Worm (Caenorhabditis elegans): Measurements from ENCODE around the gene C16A3.5.

Gene C16A3.5

ce11 chrIII:6345968-6346498 lies 34.5 kb upstream of the C16A3.5 start, which contains the start of the genes trmt-10C.2 and C56G2.22:
Gene trmt-10C.2 (plus strand): TSS chrIII:6346281.
Gene C56G2.22 (plus strand): TSS chrIII:6346448.
- peak; percentile 32 for TF ChIP-seq elt-2 (tag; optimal IDR thresholded peaks at IDR 0.05)
- TF ChIP-seq pha-4 (tag; optimal IDR thresholded peaks at IDR 0.05) = peak; percentile 74
- TF ChIP-seq jun-1 (tag; optimal IDR thresholded peaks at IDR 0.05) = no peak

DNA sequence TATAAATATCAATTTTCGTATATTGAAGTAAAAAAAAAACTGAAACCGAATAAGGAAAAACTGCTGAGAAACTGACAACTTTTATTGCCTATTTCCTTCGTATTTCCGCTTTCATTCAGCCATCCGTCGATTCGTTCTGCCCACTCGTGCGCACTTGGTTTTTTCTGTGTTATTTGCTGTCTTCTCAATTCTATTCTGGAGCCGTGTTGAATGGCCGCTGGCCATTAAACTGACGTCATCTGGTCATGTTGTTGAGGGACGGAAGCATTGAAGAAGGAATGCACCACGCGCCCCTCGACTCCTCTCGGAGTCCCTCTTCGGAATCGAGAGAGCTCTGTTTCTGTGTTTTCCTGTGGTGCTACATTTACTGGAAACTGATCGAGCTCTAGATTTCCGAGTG lies 32.0 kb upstream of the C16A3.5 start:
- TF ChIP-seq nfya-1 (tag; optimal IDR thresholded peaks at IDR 0.05; ENCODE audit: insufficient read depth) (peak; percentile 75), snpc-4 (tag; optimal IDR thresholded peaks at IDR 0.05) (no peak), lin-39 (tag; optimal IDR thresholded peaks at IDR 0.05) (peak; percentile 67), hmg-11 (tag; optimal IDR thresholded peaks at IDR 0.05) (peak; percentile 18), mdl-1 (tag; optimal IDR thresholded peaks at IDR 0.05) (no peak), lin-15B (tag; optimal IDR thresholded peaks at IDR 0.05) (no peak), ceh-16 (tag; optimal IDR thresholded peaks at IDR 0.05) (no peak), fkh-2 (tag; optimal IDR thresholded peaks at IDR 0.05) (no peak), tbx-2 (tag; optimal IDR thresholded peaks at IDR 0.05) (peak; percentile 49), ZK546.5 (tag; optimal IDR thresholded peaks at IDR 0.05) (no peak), ztf-11 (tag; optimal IDR thresholded peaks at IDR 0.05) (no peak), nhr-25 (tag; optimal IDR thresholded peaks at IDR 0.05) (no peak), ama-1 (optimal IDR thresholded peaks at IDR 0.05) (peak; percentile 2), egl-5 (tag; optimal IDR thresholded peaks at IDR 0.05) (peak; percentile 32)

ce11 chrIII:6350424-6350823 lies 30.1 kb upstream of the C16A3.5 start:
- TF ChIP-seq unc-39 (tag; optimal IDR thresholded peaks at IDR 0.05) (no peak), fkh-10 (GFP tag; optimal IDR thresholded peaks at IDR 0.05) (peak; percentile 92), tbx-2 (tag; optimal IDR thresholded peaks at IDR 0.05) (no peak)

DNA sequence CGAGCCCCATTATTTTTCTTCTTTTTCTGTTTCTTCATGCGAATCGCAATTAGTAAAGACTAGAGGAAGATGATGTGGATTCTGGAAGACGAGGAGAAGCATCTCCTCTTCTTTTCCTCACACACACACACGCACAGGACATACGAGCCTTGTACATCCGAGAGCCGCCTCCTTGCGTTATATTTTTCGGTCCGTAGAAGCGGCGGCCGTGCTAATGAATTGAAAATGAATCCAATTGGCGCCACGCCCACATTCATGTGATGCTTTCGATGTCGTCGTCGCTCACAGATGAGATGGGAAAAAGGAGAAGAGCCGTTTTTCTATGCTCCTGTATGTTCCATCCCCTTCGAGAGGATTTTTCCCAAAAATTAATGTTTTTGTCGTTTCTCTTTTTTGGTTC lies 29.1 kb upstream of the C16A3.5 start:
- peak; percentile 31 for TF ChIP-seq nfya-1 (tag; optimal IDR thresholded peaks at IDR 0.05; ENCODE audit: insufficient read depth)
- no peak for TF ChIP-seq unc-62 (GFP tag; optimal IDR thresholded peaks at IDR 0.05)
- no peak for TF ChIP-seq skn-1 (tag; optimal IDR thresholded peaks at IDR 0.05)
- TF ChIP-seq nhr-11 (tag; optimal IDR thresholded peaks at IDR 0.05) = no peak
- no peak for TF ChIP-seq zag-1 (tag; optimal IDR thresholded peaks at IDR 0.05)
- peak; percentile 14 for TF ChIP-seq ama-1 (optimal IDR thresholded peaks at IDR 0.05)
- TF ChIP-seq ztf-11 (tag; optimal IDR thresholded peaks at IDR 0.05) = no peak
- TF ChIP-seq nhr-43 (tag; optimal IDR thresholded peaks at IDR 0.05; ENCODE audit: poor library complexity, severe bottlenecking) = no peak
- TF ChIP-seq nhr-12 (tag; optimal IDR thresholded peaks at IDR 0.05) = no peak
- no peak for TF ChIP-seq nhr-67 (tag; optimal IDR thresholded peaks at IDR 0.05)

DNA sequence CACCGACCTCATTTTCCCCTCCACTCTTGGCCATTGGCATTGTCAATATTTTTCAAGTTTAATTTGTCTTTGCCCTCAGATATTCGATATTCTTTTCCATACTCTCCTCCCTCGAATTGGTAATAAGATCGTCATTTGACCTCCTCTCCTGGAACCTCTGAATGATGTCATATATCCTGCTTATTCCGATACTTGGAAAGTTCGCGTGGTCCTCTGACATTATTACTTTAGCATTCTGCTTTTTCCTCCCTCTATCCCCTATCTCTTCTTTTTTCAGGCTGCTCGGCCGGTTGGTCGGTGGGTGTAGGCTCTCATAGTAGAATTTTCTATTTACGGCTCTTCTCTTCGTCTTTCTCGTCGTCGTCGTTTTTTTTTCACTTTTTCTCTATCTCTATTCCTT lies 28.1 kb upstream of the C16A3.5 start:
- TF ChIP-seq daf-12 (tag; optimal IDR thresholded peaks at IDR 0.05) (no peak), tbx-2 (tag; optimal IDR thresholded peaks at IDR 0.05) (peak; percentile 34), nhr-237 (tag; optimal IDR thresholded peaks at IDR 0.05) (no peak), fkh-10 (GFP tag; optimal IDR thresholded peaks at IDR 0.05) (peak; percentile 36), R02D3.7 (tag; optimal IDR thresholded peaks at IDR 0.05) (no peak), nfya-1 (tag; optimal IDR thresholded peaks at IDR 0.05; ENCODE audit: insufficient read depth) (peak; percentile 20)

- TF ChIP-seq lsy-12 (tag; optimal IDR thresholded peaks at IDR 0.05) (no peak), nhr-28 (tag; optimal IDR thresholded peaks at IDR 0.05) (no peak), elt-2 (tag; optimal IDR thresholded peaks at IDR 0.05) (no peak), jun-1 (tag; optimal IDR thresholded peaks at IDR 0.05) (no peak), ztf-4 (tag; optimal IDR thresholded peaks at IDR 0.05) (no peak), tbx-2 (tag; optimal IDR thresholded peaks at IDR 0.05) (no peak), lin-15B (tag; optimal IDR thresholded peaks at IDR 0.05) (no peak), nhr-12 (tag; optimal IDR thresholded peaks at IDR 0.05) (no peak), fos-1 (tag; optimal IDR thresholded peaks at IDR 0.05) (no peak), nhr-11 (tag; optimal IDR thresholded peaks at IDR 0.05) (no peak), R02D3.7 (tag; optimal IDR thresholded peaks at IDR 0.05) (no peak), zag-1 (tag; optimal IDR thresholded peaks at IDR 0.05) (no peak), elt-3 (tag; optimal IDR thresholded peaks at IDR 0.05) (no peak), lin-39 (tag; optimal IDR thresholded peaks at IDR 0.05) (no peak), mdl-1 (tag; optimal IDR thresholded peaks at IDR 0.05) (no peak), eor-1 (tag; optimal IDR thresholded peaks at IDR 0.05) (no peak), sea-2 (GFP tag; optimal IDR thresholded peaks at IDR 0.05) (no peak), daf-12 (tag; optimal IDR thresholded peaks at IDR 0.05) (no peak)
Measured at ce11 chrIII:6353084-6353483, 27.5 kb upstream of the C16A3.5 start, which contains the start of gene akap-1. Gene akap-1 (plus strand): TSS chrIII:6353384.

Measured in whole organism, L3 larva.